Fruit fly (Drosophila melanogaster) whole organism, pupa: Measurements from ENCODE around the gene NimB4.

Source experiments
- CG10348 ChIP-seq: fragments of 200-800 bp; sonication (Bioruptor generic); IDR thresholded peaks from 2 replicates; pipeline ENCODE4 v1.3.6; 2022; ENCODE audit warnings: missing biosample characterization, missing genetic modification characterization
- CG12605 ChIP-seq: fragments of 200-800 bp; sonication (Bioruptor generic); IDR thresholded peaks from 2 replicates; pipeline ENCODE4 v1.3.6; 2022; ENCODE audit warnings: missing biosample characterization, missing genetic modification characterization
- CG13204 ChIP-seq: fragments of 200-800 bp; sonication (Bioruptor generic); optimal IDR thresholded peaks from 2 replicates; lab custom pipeline; 2018; ENCODE audit warnings: missing biosample characterization, mild to moderate bottlenecking, missing genetic modification characterization, moderate library complexity
- CG14655 ChIP-seq: fragments of 200-800 bp; sonication (Bioruptor generic); optimal IDR thresholded peaks from 3 replicates; lab custom pipeline; 2017; ENCODE audit warnings: mild to moderate bottlenecking, missing biosample characterization, missing genetic modification reagents, missing genetic modification characterization
- CG15710 ChIP-seq: fragments of 200-800 bp; sonication (Bioruptor generic); optimal IDR thresholded peaks from 2 replicates; lab custom pipeline; 2018; ENCODE audit warnings: missing biosample characterization, mild to moderate bottlenecking, missing genetic modification characterization, moderate library complexity
- CG17806 ChIP-seq: fragments of 200-800 bp; sonication (Bioruptor generic); optimal IDR thresholded peaks from 2 replicates; lab custom pipeline; 2018; ENCODE audit warnings: missing biosample characterization, mild to moderate bottlenecking, missing genetic modification characterization, moderate library complexity
- CG32121 ChIP-seq: fragments of 200-800 bp; sonication (Bioruptor generic); IDR thresholded peaks from 2 replicates; pipeline ENCODE4 v1.3.6; 2022; ENCODE audit warnings: missing biosample characterization, missing genetic modification characterization
- CG34367 ChIP-seq: fragments of 200-800 bp; sonication (Bioruptor generic); optimal IDR thresholded peaks from 2 replicates; lab custom pipeline; 2018; ENCODE audit warnings: missing biosample characterization, mild to moderate bottlenecking, missing genetic modification characterization
- CG4496 ChIP-seq: fragments of 200-800 bp; sonication (Bioruptor generic); IDR thresholded peaks from 3 replicates; pipeline ENCODE4 v1.3.6; 2022; ENCODE audit warnings: missing biosample characterization, missing genetic modification characterization
- CG8159 ChIP-seq: fragments of 200-800 bp; sonication (Bioruptor generic); optimal IDR thresholded peaks from 3 replicates; lab custom pipeline; 2018; ENCODE audit warnings: missing biosample characterization, mild to moderate bottlenecking, missing genetic modification characterization, moderate library complexity
- CG8301 ChIP-seq: fragments of 200-800 bp; sonication (Bioruptor generic); optimal IDR thresholded peaks from 2 replicates; lab custom pipeline; 2018; ENCODE audit warnings: missing biosample characterization, mild to moderate bottlenecking, missing genetic modification characterization
- CG9948 ChIP-seq: fragments of 200-800 bp; sonication (Bioruptor generic); optimal IDR thresholded peaks from 2 replicates; lab custom pipeline; 2018; ENCODE audit warnings: missing biosample characterization, mild to moderate bottlenecking, missing genetic modification characterization, moderate library complexity
- D1 ChIP-seq: fragments of 200-800 bp; sonication (Bioruptor generic); optimal IDR thresholded peaks from 2 replicates; lab custom pipeline; 2018; ENCODE audit warnings: missing biosample characterization, mild to moderate bottlenecking, missing genetic modification characterization, moderate library complexity
- EcR ChIP-seq: fragments of 200-800 bp; sonication (Bioruptor generic); optimal IDR thresholded peaks from 3 replicates; lab custom pipeline; 2019; ENCODE audit warnings: missing biosample characterization, missing genetic modification characterization, mild to moderate bottlenecking, moderate library complexity, missing genetic modification reagents
- Ets98B ChIP-seq: fragments of 200-800 bp; sonication (Bioruptor generic); IDR thresholded peaks from 2 replicates; pipeline ENCODE4 v1.3.6; 2022; ENCODE audit warnings: missing biosample characterization, missing genetic modification characterization
- Pif1A ChIP-seq: fragments of 200-800 bp; sonication (Bioruptor generic); optimal IDR thresholded peaks from 3 replicates; lab custom pipeline; 2016; ENCODE audit warnings: missing biosample characterization, missing genetic modification characterization
- Pif1B ChIP-seq: fragments of 200-800 bp; sonication (Bioruptor generic); optimal IDR thresholded peaks from 3 replicates; lab custom pipeline; 2016; ENCODE audit warnings: missing biosample characterization, missing genetic modification characterization
- Snoo ChIP-seq: fragments of 200-800 bp; sonication (Bioruptor generic); optimal IDR thresholded peaks from 3 replicates; lab custom pipeline; 2017; ENCODE audit warnings: missing biosample characterization, mild to moderate bottlenecking, missing genetic modification characterization, inconsistent platforms
- fd96Ca ChIP-seq: fragments of 200-800 bp; sonication (Bioruptor generic); IDR thresholded peaks from 3 replicates; pipeline ENCODE4 v1.3.6; 2022; ENCODE audit warnings: missing biosample characterization, missing genetic modification characterization
- gl ChIP-seq: fragments of 200-800 bp; sonication (Bioruptor generic); optimal IDR thresholded peaks from 2 replicates; lab custom pipeline; 2018; ENCODE audit warnings: missing biosample characterization, mild to moderate bottlenecking, missing genetic modification characterization
- rn ChIP-seq: fragments of 200-800 bp; sonication (Bioruptor generic); IDR thresholded peaks from 2 replicates; pipeline ENCODE4 v1.3.6; 2022; ENCODE audit warnings: missing biosample characterization, missing genetic modification characterization

Gene NimB4

DNA sequence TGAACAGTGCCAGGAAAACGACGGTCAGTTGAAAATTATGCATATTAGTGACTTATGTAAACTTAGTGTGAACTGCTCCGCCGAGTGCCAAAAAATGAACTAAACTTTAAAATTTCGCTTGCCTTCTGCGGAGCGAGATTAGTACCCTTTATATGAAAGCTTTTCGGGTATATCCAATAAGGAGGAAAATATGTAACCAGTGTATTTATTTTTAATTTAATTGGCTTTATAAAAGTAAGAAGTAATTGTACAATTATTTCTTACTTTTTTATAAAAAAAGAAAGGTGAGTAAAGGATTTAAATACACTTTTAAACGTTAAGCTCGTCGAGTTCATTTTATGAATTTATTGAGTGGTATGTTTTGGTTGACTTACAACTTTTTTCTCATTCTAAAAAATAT lies 3.1 kb upstream of the NimB4 start, which contains the start of gene He:
TSS of gene He (minus strand) at position 101 of the 400 bp plus-strand sequence.
- no peak for TF ChIP-seq EcR
- no peak for TF ChIP-seq Ets98B (GFP tag; lab: Robert Waterston, UW)
- TF ChIP-seq gl, result no peak
- TF ChIP-seq rn, result no peak

DNA sequence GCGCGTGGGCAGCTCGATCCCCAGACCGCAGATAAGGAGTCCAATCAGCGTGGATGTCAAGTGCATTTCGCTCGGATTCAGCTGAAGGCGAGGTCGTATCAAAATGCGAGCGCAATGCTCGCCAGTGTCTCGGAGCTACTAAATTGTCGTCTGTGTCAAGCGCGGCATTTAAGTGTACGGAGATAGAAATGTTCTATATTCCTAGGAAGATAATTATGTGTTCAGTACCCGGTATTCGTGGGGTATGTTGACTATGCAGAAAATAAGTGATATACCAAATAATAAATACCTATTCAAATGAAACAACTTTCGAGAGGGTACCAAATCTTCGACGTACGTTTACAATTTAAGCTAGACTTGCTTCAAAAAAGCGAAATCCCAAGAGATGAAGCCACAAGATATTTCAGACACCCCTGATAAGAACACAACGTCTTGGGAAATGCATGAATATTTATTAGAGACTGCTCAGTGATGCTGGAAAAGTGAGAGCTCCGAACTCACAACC lies 1.9 kb downstream of the NimB4 start, which contains the start of gene NimB3:
TSS of gene NimB3 (minus strand) at position 140 of the 505 bp plus-strand sequence.
- no peak for TF ChIP-seq CG8301
- TF ChIP-seq CG17806 (tag; lab: Kevin White, UChicago), result no peak
- TF ChIP-seq CG34367 (tag; lab: Kevin White, UChicago), result no peak
- TF ChIP-seq Pif1A (GFP tag; lab: Kevin White, UChicago), result no peak
- TF ChIP-seq Pif1B (GFP tag; lab: Kevin White, UChicago), result no peak
- no peak for TF ChIP-seq Snoo
- TF ChIP-seq CG4496 (GFP tag; lab: Robert Waterston, UW), result no peak
- no peak for TF ChIP-seq CG10348 (GFP tag; lab: Robert Waterston, UW)
- TF ChIP-seq, all 21 proteins: peak for 0

DNA sequence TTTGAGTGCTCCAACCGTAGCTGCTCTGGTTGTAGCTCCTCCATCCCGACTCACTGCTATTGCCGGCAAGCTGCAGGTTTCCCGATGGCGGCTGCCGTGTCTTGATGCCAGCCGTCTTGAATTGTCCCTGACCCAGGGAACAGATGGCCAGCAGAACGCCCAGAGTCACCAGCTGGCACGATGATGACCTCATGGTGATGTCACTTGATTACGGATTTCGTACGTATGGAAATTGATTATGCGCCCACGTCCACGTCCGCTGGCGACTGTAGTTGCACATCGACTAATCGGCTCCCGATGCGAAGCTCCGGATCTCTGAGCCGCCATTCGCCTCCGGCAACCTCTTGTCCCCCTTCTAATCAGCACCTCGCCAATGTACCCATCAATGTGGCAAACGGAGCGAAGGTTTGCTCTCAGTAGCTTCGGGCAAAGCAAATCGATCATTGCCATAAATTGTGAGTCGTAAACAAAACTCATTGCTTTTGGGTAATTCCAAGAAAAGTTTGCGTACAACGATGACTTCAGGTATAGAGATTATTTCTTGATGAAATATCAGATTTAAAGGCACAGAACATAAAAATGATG lies 3.0 kb downstream of the NimB4 start, which contains the start of gene NimB2:
TSS of gene NimB2 (minus strand) at position 287 of the 585 bp plus-strand sequence.
- TF ChIP-seq fd96Ca (GFP tag; lab: Robert Waterston, UW) (no peak), Ets98B (GFP tag; lab: Robert Waterston, UW) (no peak), CG10348 (GFP tag; lab: Robert Waterston, UW) (no peak), CG34367 (tag; lab: Kevin White, UChicago) (no peak), CG9948 (tag; lab: Kevin White, UChicago) (no peak), CG8159 (tag; lab: Kevin White, UChicago) (no peak), Pif1A (GFP tag; lab: Kevin White, UChicago) (no peak), Pif1B (GFP tag; lab: Kevin White, UChicago) (no peak), CG13204 (GFP tag; lab: Kevin White, UChicago) (no peak), EcR (no peak)

DNA sequence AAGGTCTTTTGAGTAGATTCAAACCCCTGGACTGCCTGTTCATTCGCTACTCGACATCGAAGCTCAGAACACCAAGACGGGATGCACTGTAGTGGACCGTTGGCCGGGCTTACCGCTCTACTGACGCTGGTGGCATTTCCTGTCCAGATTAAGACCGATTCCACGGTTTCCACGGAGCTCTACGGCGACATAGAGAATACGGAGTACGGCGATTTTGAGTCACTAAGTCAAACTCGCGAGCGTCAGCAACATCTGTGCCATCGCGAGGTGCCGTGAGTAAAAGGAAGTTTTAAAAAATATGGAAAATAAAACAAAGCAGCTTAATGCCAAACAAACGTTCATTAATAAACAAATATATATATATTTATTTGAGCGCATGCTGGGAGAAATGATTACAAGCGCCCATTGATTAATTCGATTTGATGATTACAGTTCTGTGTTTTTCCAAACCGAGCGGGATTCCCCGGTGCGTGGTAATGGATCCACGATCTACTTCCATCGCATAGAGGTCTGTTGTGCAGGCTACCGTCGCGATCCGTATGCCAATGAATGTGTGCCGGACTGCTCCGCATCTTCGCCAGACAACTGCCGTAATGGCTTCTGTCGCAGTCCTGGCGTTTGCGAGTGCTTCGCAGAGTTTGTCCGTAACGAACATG lies 6.2 kb downstream of the NimB4 start, which contains the start of gene NimB1:
TSS of gene NimB1 (plus strand) at position 41 of the 656 bp plus-strand sequence.
- TF ChIP-seq CG10348 (GFP tag; lab: Robert Waterston, UW) (no peak), CG9948 (tag; lab: Kevin White, UChicago) (no peak), Pif1A (GFP tag; lab: Kevin White, UChicago) (no peak), fd96Ca (GFP tag; lab: Robert Waterston, UW) (no peak), CG12605 (GFP tag; lab: Robert Waterston, UW) (no peak), Ets98B (GFP tag; lab: Robert Waterston, UW) (no peak), CG15710 (no peak), CG8159 (tag; lab: Kevin White, UChicago) (no peak), gl (no peak), D1 (tag; lab: Kevin White, UChicago) (no peak), CG34367 (tag; lab: Kevin White, UChicago) (no peak), CG8301 (no peak), CG4496 (GFP tag; lab: Robert Waterston, UW) (no peak), Snoo (no peak), CG14655 (GFP tag; lab: Kevin White, UChicago) (no peak), EcR (no peak)

DNA sequence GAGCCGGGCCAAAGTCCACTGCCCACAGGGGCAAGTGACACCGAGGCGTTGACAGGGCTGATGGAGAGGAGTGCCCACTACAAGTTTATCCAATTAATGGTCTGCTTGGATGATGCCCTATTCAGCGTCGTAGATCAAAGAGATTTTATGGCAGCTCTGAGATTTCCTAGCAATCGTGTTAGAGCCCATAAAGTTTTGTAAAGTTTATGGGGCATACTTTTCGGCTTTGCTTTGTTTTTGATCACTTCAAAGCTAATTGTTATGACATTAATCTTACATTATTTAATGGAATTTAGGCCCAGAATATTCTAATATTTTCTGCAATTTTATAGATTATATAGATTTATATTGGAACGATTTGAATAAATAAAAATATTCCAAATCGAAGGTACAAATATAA lies 9.4 kb downstream of the NimB4 start:
- no peak for TF ChIP-seq fd96Ca (GFP tag; lab: Robert Waterston, UW)
- TF ChIP-seq CG13204 (GFP tag; lab: Kevin White, UChicago), result no peak
- no peak for TF ChIP-seq Pif1B (GFP tag; lab: Kevin White, UChicago)
- no peak for TF ChIP-seq CG10348 (GFP tag; lab: Robert Waterston, UW)
- no peak for TF ChIP-seq CG15710
- TF ChIP-seq EcR, result no peak
- no peak for TF ChIP-seq CG34367 (tag; lab: Kevin White, UChicago)
- no peak for TF ChIP-seq CG17806 (tag; lab: Kevin White, UChicago)
- TF ChIP-seq CG32121 (GFP tag; lab: Robert Waterston, UW), result no peak
- TF ChIP-seq Ets98B (GFP tag; lab: Robert Waterston, UW), result no peak
- no peak for TF ChIP-seq D1 (tag; lab: Kevin White, UChicago)

DNA sequence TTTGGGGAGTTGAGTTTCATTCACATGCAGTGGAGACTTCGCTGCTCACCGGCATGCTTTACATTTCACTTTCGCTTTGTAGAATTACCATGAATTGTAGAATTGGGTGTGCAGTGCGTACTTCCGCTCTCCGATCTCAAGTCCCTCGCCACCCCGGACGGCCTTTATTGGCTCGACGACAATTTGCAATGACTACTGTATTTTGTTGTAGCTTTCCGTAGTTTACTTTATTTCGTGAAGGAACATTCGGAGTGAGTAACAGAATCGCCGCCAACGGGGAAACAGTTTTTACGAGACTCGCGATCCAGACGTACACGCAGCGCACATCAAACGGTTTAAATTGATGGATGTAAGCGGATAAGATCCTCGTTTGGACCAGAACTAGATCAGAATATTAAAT lies 12.5 kb downstream of the NimB4 start, which contains the start of gene NimA:
TSS of gene NimA (plus strand) at position 301 of the 400 bp plus-strand sequence.
- TF ChIP-seq CG14655 (GFP tag; lab: Kevin White, UChicago), result no peak
- TF ChIP-seq Snoo, result no peak
- TF ChIP-seq rn, result no peak
- TF ChIP-seq CG8159 (tag; lab: Kevin White, UChicago), result no peak
- TF ChIP-seq, all 21 proteins: peak for 0
